Fruit fly (Drosophila melanogaster): ENCODE data around the gene CG3021.

CG3021 gene

dm6 chrX:1026511-1026910, at the start of gene CG3021, which contains the start of the genes CG32814 and CG11638:
CG3021 (plus strand) TSS chrX:1026791.
CG32814 (minus strand) TSS chrX:1026700.
CG11638 (minus strand) TSS chrX:1026703.
- TF ChIP-seq CG11294 (GFP tag; IDR thresholded peaks at IDR 0.05) (no peak), CG8632 (GFP tag; optimal IDR thresholded peaks at IDR 0.05) (no peak), Eip78C (GFP tag) (peak; percentile 15), CG6276 (GFP tag; optimal IDR thresholded peaks at IDR 0.05) (no peak), Met (GFP tag; optimal IDR thresholded peaks at IDR 0.05) (no peak), CG10669 (GFP tag; optimal IDR thresholded peaks at IDR 0.05) (peak; percentile 33), topi (GFP tag; optimal IDR thresholded peaks at IDR 0.05) (peak; percentile 43), CG3919 (GFP tag; optimal IDR thresholded peaks at IDR 0.05) (peak; percentile 30), Hr4 (GFP tag; optimal IDR thresholded peaks at IDR 0.05) (no peak), dac (GFP tag; optimal IDR thresholded peaks at IDR 0.05) (no peak), Ets96B (tag; optimal IDR thresholded peaks at IDR 0.05) (peak; percentile 1), CG31627 (GFP tag; optimal IDR thresholded peaks at IDR 0.05) (peak; percentile 11), acj6 (GFP tag; optimal IDR thresholded peaks at IDR 0.05) (no peak), CG15336 (GFP tag; IDR thresholded peaks at IDR 0.05) (0 out of 2 replicates have a peak, but pooled peaks have one; percentile 30), Eip93F (GFP tag; optimal IDR thresholded peaks at IDR 0.05) (no peak), net (GFP tag; optimal IDR thresholded peaks at IDR 0.05) (peak; percentile 19), Lpt (GFP tag; optimal IDR thresholded peaks at IDR 0.05) (no peak), Sox14 (GFP tag; optimal IDR thresholded peaks at IDR 0.05) (no peak), Gug (GFP tag; IDR thresholded peaks at IDR 0.05) (no peak), spab (GFP tag; optimal IDR thresholded peaks at IDR 0.05) (no peak), vri (GFP tag; optimal IDR thresholded peaks at IDR 0.05) (no peak), Hr38 (GFP tag; optimal IDR thresholded peaks at IDR 0.05) (no peak), CG9139 (GFP tag; optimal IDR thresholded peaks at IDR 0.05) (no peak), CG6854 (GFP tag; optimal IDR thresholded peaks at IDR 0.05) (no peak), Eip75B (GFP tag; optimal IDR thresholded peaks at IDR 0.05) (peak; percentile 42), Sox102F (GFP tag; optimal IDR thresholded peaks at IDR 0.05) (peak; percentile 49), OdsH (GFP tag; optimal IDR thresholded peaks at IDR 0.05) (no peak), dsx (GFP tag; optimal IDR thresholded peaks at IDR 0.05; ENCODE audit: poor library complexity, severe bottlenecking) (no peak), CG7368 (GFP tag; optimal IDR thresholded peaks at IDR 0.05) (no peak), CG6792 (GFP tag; optimal IDR thresholded peaks at IDR 0.05) (no peak), pdm3 (GFP tag; optimal IDR thresholded peaks at IDR 0.05) (no peak), ss (GFP tag; optimal IDR thresholded peaks at IDR 0.05) (peak; percentile 12 to 36), CG3032 (tag; optimal IDR thresholded peaks at IDR 0.05) (no peak), CG34406 (GFP tag; optimal IDR thresholded peaks at IDR 0.05) (peak; percentile 26), fd59A (GFP tag; optimal IDR thresholded peaks at IDR 0.05) (no peak), salr (GFP tag; optimal IDR thresholded peaks at IDR 0.05) (no peak), esn (GFP tag; optimal IDR thresholded peaks at IDR 0.05) (no peak), CG6163 (GFP tag; IDR thresholded peaks at IDR 0.05) (0 out of 3 replicates have a peak, but pooled peaks have one; percentile 41), CG8119 (GFP tag; IDR thresholded peaks at IDR 0.05) (no peak), eg (GFP tag; IDR thresholded peaks at IDR 0.05) (0 out of 3 replicates have a peak, but pooled peaks have one; percentile 36), CG1621 (tag; optimal IDR thresholded peaks at IDR 0.05) (peak; percentile 34)

DNA sequence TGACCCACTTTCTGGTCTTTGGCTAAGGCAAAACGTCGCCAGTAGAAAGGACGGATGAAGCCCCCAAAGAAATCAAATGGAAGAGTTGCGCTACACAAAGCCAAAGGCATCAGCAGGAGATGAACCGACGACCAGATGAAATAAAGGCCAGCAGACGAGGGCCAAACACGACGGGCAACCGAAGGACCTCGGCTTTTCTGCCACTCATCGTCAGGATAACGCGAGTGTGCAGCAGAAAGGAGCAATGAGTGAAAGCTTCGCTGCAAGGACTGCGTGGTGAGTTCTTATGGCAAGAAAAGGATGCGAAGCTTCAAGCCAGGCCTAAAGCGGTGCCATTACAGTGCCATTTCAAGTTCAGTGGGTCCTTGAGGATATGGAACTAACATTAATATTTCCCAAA, 40.7 kb upstream of the CG3021 start:
- no peak for TF ChIP-seq CG3919 (GFP tag; optimal IDR thresholded peaks at IDR 0.05)
- no peak for TF ChIP-seq acj6 (GFP tag; optimal IDR thresholded peaks at IDR 0.05)
- no peak for TF ChIP-seq pdm3 (GFP tag; optimal IDR thresholded peaks at IDR 0.05)
- TF ChIP-seq ss (GFP tag; optimal IDR thresholded peaks at IDR 0.05) = no peak
- TF ChIP-seq dac (GFP tag; optimal IDR thresholded peaks at IDR 0.05) = no peak
- TF ChIP-seq CG15336 (GFP tag; IDR thresholded peaks at IDR 0.05) = no peak
- no peak for TF ChIP-seq Smox (GFP tag; optimal IDR thresholded peaks at IDR 0.05)
- no peak for TF ChIP-seq vri (GFP tag; optimal IDR thresholded peaks at IDR 0.05)
- no peak for TF ChIP-seq CG3032 (tag; optimal IDR thresholded peaks at IDR 0.05)
- no peak for TF ChIP-seq Gug (GFP tag; IDR thresholded peaks at IDR 0.05)
- no peak for TF ChIP-seq CG1621 (tag; optimal IDR thresholded peaks at IDR 0.05)
- no peak for TF ChIP-seq OdsH (GFP tag; optimal IDR thresholded peaks at IDR 0.05)
- no peak for TF ChIP-seq fkh (GFP tag; optimal IDR thresholded peaks at IDR 0.05)
- TF ChIP-seq topi (GFP tag; optimal IDR thresholded peaks at IDR 0.05) = no peak
- no peak for TF ChIP-seq Sox14 (GFP tag; optimal IDR thresholded peaks at IDR 0.05)
